Worm (Caenorhabditis elegans): ENCODE measurements around the gene Y37E11AL.3.

The Y37E11AL.3 gene

ce11 chrIV:3653420-3653823, 41.3 kb upstream of the Y37E11AL.3 start:
- TF ChIP-seq tra-4 (tag; optimal IDR thresholded peaks at IDR 0.05) = no peak
- TF ChIP-seq ceh-36 (tag; optimal IDR thresholded peaks at IDR 0.05) = no peak
- TF ChIP-seq aly-1 (tag; optimal IDR thresholded peaks at IDR 0.05) = no peak
- TF ChIP-seq sea-1 (GFP tag; conservative IDR thresholded peaks at IDR 0.05) = no peak
- no peak for TF ChIP-seq scrt-1 (GFP tag; IDR thresholded peaks at IDR 0.05)
- no peak for TF ChIP-seq hmg-4 (GFP tag; optimal IDR thresholded peaks at IDR 0.05)
- no peak for TF ChIP-seq hnd-1 (tag; optimal IDR thresholded peaks at IDR 0.05)
- TF ChIP-seq B0310.2 (tag; optimal IDR thresholded peaks at IDR 0.05) = no peak
- TF ChIP-seq hmbx-1 (tag; optimal IDR thresholded peaks at IDR 0.05) = no peak
- TF ChIP-seq tbx-37 (GFP tag; conservative IDR thresholded peaks at IDR 0.05) = no peak
- no peak for TF ChIP-seq tbx-11 (GFP tag; IDR thresholded peaks at IDR 0.05)
- TF ChIP-seq ceh-13 (GFP tag; optimal IDR thresholded peaks at IDR 0.05) = no peak

ce11 chrIV:3654214-3654613, 40.5 kb upstream of the Y37E11AL.3 start:
- TF ChIP-seq tra-4 (tag; optimal IDR thresholded peaks at IDR 0.05) (no peak), ets-7 (tag; optimal IDR thresholded peaks at IDR 0.05) (no peak), F13C5.2 (tag; optimal IDR thresholded peaks at IDR 0.05) (no peak), hmg-4 (GFP tag; optimal IDR thresholded peaks at IDR 0.05) (peak; percentile 54), flt-1 (GFP tag; IDR thresholded peaks at IDR 0.05) (no peak), tbx-11 (GFP tag; IDR thresholded peaks at IDR 0.05) (no peak), hmbx-1 (tag; optimal IDR thresholded peaks at IDR 0.05) (no peak)

ce11 chrIV:3654823-3655222, 39.9 kb upstream of the Y37E11AL.3 start:
- TF ChIP-seq ceh-13 (GFP tag; optimal IDR thresholded peaks at IDR 0.05) (no peak), tbx-37 (GFP tag; conservative IDR thresholded peaks at IDR 0.05) (no peak), ama-1 (optimal IDR thresholded peaks at IDR 0.05) (no peak), sea-1 (GFP tag; conservative IDR thresholded peaks at IDR 0.05) (no peak), pes-1 (GFP tag; IDR thresholded peaks at IDR 0.05) (no peak), aly-1 (tag; optimal IDR thresholded peaks at IDR 0.05) (no peak), tbx-11 (GFP tag; IDR thresholded peaks at IDR 0.05) (no peak), hmg-4 (GFP tag; optimal IDR thresholded peaks at IDR 0.05) (no peak), hmbx-1 (tag; optimal IDR thresholded peaks at IDR 0.05) (no peak), F13C5.2 (tag; optimal IDR thresholded peaks at IDR 0.05) (no peak), flt-1 (GFP tag; IDR thresholded peaks at IDR 0.05) (no peak), ets-7 (tag; optimal IDR thresholded peaks at IDR 0.05) (no peak), tra-4 (tag; optimal IDR thresholded peaks at IDR 0.05) (no peak)

- no peak for TF ChIP-seq scrt-1 (GFP tag; IDR thresholded peaks at IDR 0.05)
Measured at ce11 chrIV:3655896-3656295, 38.8 kb upstream of the Y37E11AL.3 start.

ce11 chrIV:3659951-3660350, 34.8 kb upstream of the Y37E11AL.3 start:
- TF ChIP-seq ets-7 (tag; optimal IDR thresholded peaks at IDR 0.05) = no peak

- TF ChIP-seq F13C5.2 (tag; optimal IDR thresholded peaks at IDR 0.05) (no peak), flt-1 (GFP tag; IDR thresholded peaks at IDR 0.05) (no peak)
Measured at ce11 chrIV:3661117-3661634, 33.6 kb upstream of the Y37E11AL.3 start.

ce11 chrIV:3662863-3663262, 31.9 kb upstream of the Y37E11AL.3 start:
- TF ChIP-seq F13C5.2 (tag; optimal IDR thresholded peaks at IDR 0.05) = no peak
- no peak for TF ChIP-seq pes-1 (GFP tag; IDR thresholded peaks at IDR 0.05)
- TF ChIP-seq ceh-36 (tag; optimal IDR thresholded peaks at IDR 0.05) = no peak
- no peak for TF ChIP-seq hmbx-1 (tag; optimal IDR thresholded peaks at IDR 0.05)
- no peak for TF ChIP-seq flt-1 (GFP tag; IDR thresholded peaks at IDR 0.05)
- no peak for TF ChIP-seq ets-7 (tag; optimal IDR thresholded peaks at IDR 0.05)
- TF ChIP-seq hnd-1 (tag; optimal IDR thresholded peaks at IDR 0.05) = no peak

ce11 chrIV:3665089-3665488, 29.6 kb upstream of the Y37E11AL.3 start:
- TF ChIP-seq F13C5.2 (tag; optimal IDR thresholded peaks at IDR 0.05) = no peak
- TF ChIP-seq tra-4 (tag; optimal IDR thresholded peaks at IDR 0.05) = no peak
- TF ChIP-seq scrt-1 (GFP tag; IDR thresholded peaks at IDR 0.05) = no peak
- no peak for TF ChIP-seq flt-1 (GFP tag; IDR thresholded peaks at IDR 0.05)
- no peak for TF ChIP-seq pes-1 (GFP tag; IDR thresholded peaks at IDR 0.05)
- no peak for TF ChIP-seq hmbx-1 (tag; optimal IDR thresholded peaks at IDR 0.05)
- TF ChIP-seq sea-1 (GFP tag; conservative IDR thresholded peaks at IDR 0.05) = no peak
- no peak for TF ChIP-seq hnd-1 (tag; optimal IDR thresholded peaks at IDR 0.05)
- no peak for TF ChIP-seq ceh-36 (tag; optimal IDR thresholded peaks at IDR 0.05)
- TF ChIP-seq ama-1 (optimal IDR thresholded peaks at IDR 0.05) = no peak
- no peak for TF ChIP-seq tbx-37 (GFP tag; conservative IDR thresholded peaks at IDR 0.05)
- no peak for TF ChIP-seq ceh-13 (GFP tag; optimal IDR thresholded peaks at IDR 0.05)
- no peak for TF ChIP-seq aly-1 (tag; optimal IDR thresholded peaks at IDR 0.05)

- TF ChIP-seq hmbx-1 (tag; optimal IDR thresholded peaks at IDR 0.05) = no peak
Measured at ce11 chrIV:3666543-3666942, 28.2 kb upstream of the Y37E11AL.3 start.

ce11 chrIV:3667796-3668195, 26.9 kb upstream of the Y37E11AL.3 start:
- TF ChIP-seq aly-1 (tag; optimal IDR thresholded peaks at IDR 0.05) = no peak
- TF ChIP-seq hmbx-1 (tag; optimal IDR thresholded peaks at IDR 0.05) = no peak
- no peak for TF ChIP-seq ceh-36 (tag; optimal IDR thresholded peaks at IDR 0.05)
- TF ChIP-seq scrt-1 (GFP tag; IDR thresholded peaks at IDR 0.05) = no peak
- no peak for TF ChIP-seq F13C5.2 (tag; optimal IDR thresholded peaks at IDR 0.05)
- TF ChIP-seq pes-1 (GFP tag; IDR thresholded peaks at IDR 0.05) = no peak
- no peak for TF ChIP-seq tra-4 (tag; optimal IDR thresholded peaks at IDR 0.05)
